Worm (Caenorhabditis elegans) whole organism, late embryonic: ENCODE results near the gene C33B4.2.

Experiments
- K09A11.1 ChIP-seq: sonication (generic microtip); optimal IDR thresholded peaks from 2 replicates; lab custom pipeline; 2017; ENCODE audit warnings: antibody characterized with exemption, mild to moderate bottlenecking, missing genetic modification characterization, missing compliant biosample characterization; ENCODE audit not compliant: insufficient read depth
- T23F11.4 ChIP-seq: fragments of 200-800 bp; sonication (Bioruptor generic); optimal IDR thresholded peaks from 2 replicates; lab custom pipeline; 2018; ENCODE audit warnings: mild to moderate bottlenecking, missing genetic modification characterization, missing compliant biosample characterization
- ceh-19 ChIP-seq: fragments of 200-800 bp; sonication (Bioruptor generic); optimal IDR thresholded peaks from 2 replicates; lab custom pipeline; 2018; ENCODE audit warnings: mild to moderate bottlenecking, missing genetic modification characterization, missing compliant biosample characterization
- ceh-22 ChIP-seq: sonication (generic microtip); optimal IDR thresholded peaks from 2 replicates; lab custom pipeline; 2017; ENCODE audit warnings: missing biosample characterization, missing genetic modification characterization
- ceh-31 ChIP-seq: sonication (generic microtip); optimal IDR thresholded peaks from 2 replicates; lab custom pipeline; 2016; ENCODE audit warnings: missing genetic modification characterization, missing compliant biosample characterization
- ceh-34 ChIP-seq: sonication (generic microtip); optimal IDR thresholded peaks from 2 replicates; lab custom pipeline; 2016; ENCODE audit warnings: mild to moderate bottlenecking, missing genetic modification characterization, missing compliant biosample characterization
- ceh-9 ChIP-seq: sonication (generic microtip); optimal IDR thresholded peaks from 2 replicates; lab custom pipeline; 2016; ENCODE audit warnings: mild to moderate bottlenecking, missing genetic modification characterization, inconsistent platforms, missing compliant biosample characterization
- che-1 ChIP-seq: sonication (generic microtip); optimal IDR thresholded peaks from 2 replicates; lab custom pipeline; 2016; ENCODE audit warnings: mild to moderate bottlenecking, missing genetic modification characterization, missing compliant biosample characterization
- elt-2 ChIP-seq: sonication (generic microtip); optimal IDR thresholded peaks from 2 replicates; lab custom pipeline; 2016; ENCODE audit warnings: missing genetic modification reagents, missing genetic modification characterization, missing compliant biosample characterization
- elt-4 ChIP-seq: sonication (generic microtip); optimal IDR thresholded peaks from 2 replicates; lab custom pipeline; 2016; ENCODE audit warnings: missing genetic modification characterization, missing compliant biosample characterization
- ets-4 ChIP-seq: sonication (generic microtip); optimal IDR thresholded peaks from 2 replicates; lab custom pipeline; 2016; ENCODE audit warnings: missing genetic modification characterization, missing compliant biosample characterization
- hlh-8 ChIP-seq: sonication (generic microtip); optimal IDR thresholded peaks from 2 replicates; lab custom pipeline; 2016; ENCODE audit warnings: missing genotype, missing genetic modification characterization, missing compliant biosample characterization
- lim-6 ChIP-seq: sonication (generic microtip); optimal IDR thresholded peaks from 2 replicates; lab custom pipeline; 2016; ENCODE audit warnings: missing genetic modification characterization, missing compliant biosample characterization
- nfya-1 ChIP-seq: sonication (generic microtip); optimal IDR thresholded peaks from 2 replicates; lab custom pipeline; 2017; ENCODE audit warnings: missing genetic modification characterization, mild to moderate bottlenecking, missing compliant biosample characterization, antibody characterized with exemption, moderate library complexity
- nhr-11 ChIP-seq: fragments of 150-350 bp; optimal IDR thresholded peaks from 2 replicates; lab custom pipeline; 2014; ENCODE audit warnings: missing biosample characterization, missing genetic modification characterization
- nhr-232 ChIP-seq: sonication (generic microtip); optimal IDR thresholded peaks from 2 replicates; lab custom pipeline; 2016; ENCODE audit warnings: missing genetic modification characterization, missing compliant biosample characterization
- npax-4 ChIP-seq: sonication (generic microtip); optimal IDR thresholded peaks from 2 replicates; lab custom pipeline; 2016; ENCODE audit warnings: missing genetic modification characterization, missing compliant biosample characterization
- pax-1 ChIP-seq: fragments of 150-350 bp; optimal IDR thresholded peaks from 2 replicates; lab custom pipeline; 2014; ENCODE audit warnings: missing biosample characterization, missing genetic modification characterization
- pha-4 ChIP-seq: fragments of 150-350 bp; optimal IDR thresholded peaks from 2 replicates; lab custom pipeline; 2018; ENCODE audit warnings: missing biosample characterization, missing genetic modification reagents, missing genetic modification characterization
- pqm-1 ChIP-seq: sonication (generic microtip); optimal IDR thresholded peaks from 2 replicates; lab custom pipeline; 2016; ENCODE audit warnings: missing genetic modification characterization, missing compliant biosample characterization
- rnt-1 ChIP-seq: sonication (generic microtip); optimal IDR thresholded peaks from 2 replicates; lab custom pipeline; 2016; ENCODE audit warnings: missing genetic modification characterization, missing compliant biosample characterization
- sox-2 ChIP-seq: fragments of 200-800 bp; sonication (Bioruptor generic); IDR thresholded peaks from 2 replicates; pipeline ENCODE4 v1.3.6; 2022; ENCODE audit warnings: missing genetic modification reagents, missing genetic modification characterization, missing compliant biosample characterization
- unc-3 ChIP-seq, 2 experiments: fragments of 200-800 bp in 1 of 2; sonication (Bioruptor generic) in 1 of 2; sonication (generic microtip) in 1 of 2; conservative IDR thresholded peaks in 1 of 2; optimal IDR thresholded peaks in 1 of 2; 2 replicates each; pipeline versions ENCODE4 v1.3.6 to Lab custom; 2016 to 2022; ENCODE audit warnings: missing compliant biosample characterization in 2 of 2, missing genetic modification characterization in 2 of 2, missing genetic modification reagents in 1 of 2
- unc-42 ChIP-seq: sonication (generic microtip); optimal IDR thresholded peaks from 2 replicates; lab custom pipeline; 2016; ENCODE audit warnings: missing genotype, missing genetic modification characterization, missing compliant biosample characterization
- zip-5 ChIP-seq: sonication (generic microtip); optimal IDR thresholded peaks from 2 replicates; lab custom pipeline; 2016; ENCODE audit warnings: missing genetic modification characterization, missing compliant biosample characterization

The C33B4.2 gene

DNA sequence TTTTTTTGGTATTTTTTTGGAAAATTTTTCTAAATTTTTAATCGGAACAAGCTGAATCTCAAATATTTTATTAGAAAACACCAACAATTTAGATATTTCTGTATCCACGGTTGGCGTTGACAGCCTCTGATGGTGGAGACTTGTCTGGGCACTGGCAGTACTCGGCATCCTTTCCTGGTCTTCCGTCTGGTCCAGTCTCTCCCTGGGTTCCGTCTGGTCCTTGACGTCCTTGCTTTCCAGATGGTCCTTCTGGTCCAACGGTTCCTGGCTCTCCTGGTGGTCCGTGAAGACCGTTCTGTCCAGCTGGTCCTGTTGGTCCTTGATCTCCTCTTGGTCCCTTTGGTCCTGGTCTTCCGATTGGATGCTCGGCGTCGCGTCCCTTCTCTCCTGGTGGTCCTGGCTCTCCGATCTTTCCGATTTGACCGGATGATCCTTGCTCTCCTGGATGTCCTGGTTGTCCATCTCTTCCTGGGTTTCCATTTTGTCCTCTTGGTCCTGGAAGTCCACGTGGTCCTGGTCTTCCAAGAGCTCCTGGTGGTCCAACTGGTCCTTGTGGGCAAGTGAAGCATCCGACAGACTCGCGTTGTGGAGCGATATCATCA, 35.2 kb downstream of the C33B4.2 start:
- TF ChIP-seq lim-6 (tag; lab: Kevin White, UChicago) (no peak), pax-1 (no peak), rnt-1 (tag; lab: Kevin White, UChicago) (no peak), unc-3 (GFP tag; conservative IDR thresholded peaks at IDR 0.05; lab: Robert Waterston, UW) (no peak), unc-3 (tag; optimal IDR thresholded peaks at IDR 0.05; lab: Kevin White, UChicago) (no peak), ceh-22 (tag; lab: Kevin White, UChicago) (no peak), che-1 (no peak), pha-4 (tag; lab: Kevin White, UChicago) (no peak), hlh-8 (tag; lab: Kevin White, UChicago) (no peak), npax-4 (tag; lab: Kevin White, UChicago) (no peak)
- TF ChIP-seq, all 69 proteins: peak for 0

DNA sequence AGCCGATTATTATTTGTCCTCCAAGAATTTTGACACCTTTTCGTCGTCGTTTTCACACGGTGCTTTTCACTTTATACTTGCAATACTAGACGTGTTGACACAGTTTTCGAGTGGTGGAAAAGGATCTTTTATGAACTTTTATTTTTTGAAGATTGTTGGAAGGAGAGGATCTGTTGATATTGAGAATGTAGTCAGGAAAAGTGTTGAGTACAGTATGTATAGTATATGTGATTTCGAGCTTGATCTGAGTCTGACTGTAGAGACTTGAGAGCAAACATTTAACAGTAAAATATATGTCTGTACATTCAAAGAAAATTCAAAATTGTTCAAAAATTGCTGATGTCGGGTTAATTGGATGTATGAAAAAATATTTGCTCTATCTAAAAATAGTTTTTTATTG, 35.8 kb downstream of the C33B4.2 start:
- TF ChIP-seq sox-2 (GFP tag; lab: Robert Waterston, UW) (no peak), nfya-1 (tag; lab: Kevin White, UChicago) (no peak), unc-3 (GFP tag; conservative IDR thresholded peaks at IDR 0.05; lab: Robert Waterston, UW) (no peak), unc-3 (tag; optimal IDR thresholded peaks at IDR 0.05; lab: Kevin White, UChicago) (no peak), ceh-19 (GFP tag; lab: Kevin White, UChicago) (no peak), pqm-1 (tag; lab: Kevin White, UChicago) (no peak), K09A11.1 (tag; lab: Kevin White, UChicago) (no peak), ceh-31 (tag; lab: Kevin White, UChicago) (no peak), nhr-232 (tag; lab: Kevin White, UChicago) (no peak), T23F11.4 (no peak)
- TF ChIP-seq, all 69 proteins: peak for 0

DNA sequence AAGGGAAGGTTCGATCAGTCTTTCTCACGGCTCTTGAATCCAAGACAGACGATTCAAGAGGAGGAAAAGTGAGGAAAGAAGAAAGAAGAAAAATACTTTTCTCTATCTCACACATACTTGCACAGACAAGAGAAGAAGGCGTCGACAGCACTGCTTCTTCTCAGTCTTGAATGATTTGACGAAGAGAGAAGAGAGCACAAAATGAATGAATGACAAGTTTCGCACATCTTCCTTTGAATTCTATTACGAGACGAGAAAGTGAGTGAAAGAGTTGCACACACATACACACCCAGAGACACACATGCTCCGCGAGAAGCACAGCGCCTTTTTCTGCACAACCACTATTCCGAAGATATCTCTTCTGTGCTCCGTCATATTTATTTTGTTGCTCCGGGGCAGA, 36.3 kb downstream of the C33B4.2 start:
- TF ChIP-seq nhr-11 (tag; lab: Kevin White, UChicago) (no peak), K09A11.1 (tag; lab: Kevin White, UChicago) (no peak), che-1 (no peak), elt-4 (tag; lab: Kevin White, UChicago) (no peak), unc-42 (tag; lab: Kevin White, UChicago) (peak; percentile 96), npax-4 (tag; lab: Kevin White, UChicago) (no peak), ceh-34 (tag; lab: Kevin White, UChicago) (no peak), T23F11.4 (no peak), ceh-31 (tag; lab: Kevin White, UChicago) (peak; percentile 22)
- TF ChIP-seq, all 69 proteins: peak for 2

DNA sequence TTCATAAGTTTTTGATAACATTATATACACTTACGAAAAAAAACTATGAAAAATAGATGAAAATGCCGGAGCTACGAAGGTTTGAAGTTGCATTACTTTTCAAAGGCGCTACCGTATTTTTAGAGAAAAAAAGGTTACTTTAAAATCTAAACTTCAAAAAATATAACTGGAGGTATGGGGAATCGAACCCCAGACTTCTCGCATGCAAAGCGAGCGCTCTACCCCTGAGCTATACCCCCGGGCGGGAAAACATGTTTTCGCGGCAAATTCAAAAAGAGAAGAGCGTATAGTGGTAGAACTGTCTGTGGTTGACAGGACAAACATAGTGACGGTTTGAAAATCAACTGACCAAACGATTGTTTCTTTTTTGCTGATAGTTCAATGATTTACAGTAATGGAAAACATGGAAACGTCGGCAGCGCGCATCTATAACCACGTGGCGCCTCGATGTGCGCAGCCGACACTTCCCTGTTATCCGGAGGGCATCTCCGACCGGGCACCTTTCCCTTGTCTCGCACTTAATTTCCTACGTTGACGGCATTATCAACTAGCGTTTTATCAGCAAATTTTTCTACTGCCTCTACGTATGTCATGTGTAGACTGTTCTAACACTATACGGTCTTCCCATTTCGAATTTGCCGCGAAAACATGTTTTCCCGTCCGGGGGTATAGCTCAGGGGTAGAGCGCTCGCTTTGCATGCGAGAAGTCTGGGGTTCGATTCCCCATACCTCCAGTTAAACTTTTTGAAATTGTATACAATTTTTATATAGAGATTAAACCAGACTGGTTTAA, 37.9 kb downstream of the C33B4.2 start:
- TF ChIP-seq elt-2 (tag; lab: Kevin White, UChicago) (peak; percentile 55), ets-4 (tag; lab: Kevin White, UChicago) (no peak)

DNA sequence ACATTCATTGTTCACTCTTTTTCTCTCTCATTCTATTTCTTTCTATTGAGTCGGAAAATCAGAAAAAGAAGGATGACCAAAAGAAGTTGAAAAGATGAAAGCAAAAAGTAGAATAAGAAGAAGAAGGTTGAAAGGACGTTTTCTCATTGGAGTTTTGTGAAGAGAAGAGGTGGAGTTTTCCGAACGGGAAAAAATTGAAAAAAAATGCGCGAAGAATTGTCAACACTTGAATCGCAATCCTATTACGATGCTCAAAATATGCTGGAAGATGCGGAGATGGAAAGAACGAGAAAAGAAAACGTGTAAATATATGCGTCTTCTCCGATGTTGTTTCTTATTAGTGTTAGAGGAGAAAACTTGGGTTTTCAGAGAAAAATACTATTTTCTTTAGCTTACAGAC, 38.6 kb downstream of the C33B4.2 start:
- TF ChIP-seq ceh-9 (tag; lab: Kevin White, UChicago) = no peak
- peak; percentile 19 for TF ChIP-seq unc-42 (tag; lab: Kevin White, UChicago)

DNA sequence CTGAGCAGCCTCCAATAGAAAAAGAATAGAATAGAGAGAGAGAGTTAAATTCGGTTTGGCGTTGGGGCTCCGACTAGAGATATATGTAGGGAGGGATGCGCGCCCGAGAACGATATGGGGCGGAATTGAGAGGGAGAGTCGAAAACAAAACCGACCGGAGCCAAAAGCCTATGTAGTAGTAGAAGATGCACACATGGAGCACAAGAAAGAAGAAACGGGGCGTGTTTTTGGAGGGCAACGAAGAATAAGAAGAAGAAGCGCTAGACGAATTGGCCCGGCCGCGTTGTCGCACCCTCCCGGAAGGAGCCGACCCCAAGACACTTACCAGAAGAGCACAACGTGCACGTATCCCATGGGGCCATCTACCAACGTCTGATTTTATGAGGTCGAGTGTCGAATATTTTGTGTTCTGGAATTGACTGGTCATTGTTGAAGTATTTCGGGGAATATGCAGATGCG, 42.9 kb downstream of the C33B4.2 start, which contains the start of gene tag-180:
tag-180 (minus strand) TSS at position 409 of the 459 bp plus-strand sequence.
- TF ChIP-seq zip-5 (no peak), nhr-232 (tag; lab: Kevin White, UChicago) (no peak), unc-42 (tag; lab: Kevin White, UChicago) (peak; percentile 37), ceh-31 (tag; lab: Kevin White, UChicago) (peak; percentile 33), elt-4 (tag; lab: Kevin White, UChicago) (peak; percentile 28)
